Fruit fly (Drosophila melanogaster) whole organism, embryonic: ENCODE results near the gene clumsy.

Experiments used
- CG14441 ChIP-seq: fragments of 200-800 bp; sonication (Bioruptor generic); IDR thresholded peaks from 2 replicates; pipeline ENCODE4 v1.3.6; 2022; ENCODE audit warnings: missing biosample characterization, missing genetic modification characterization
- Dip2 ChIP-seq: fragments of 200-800 bp; sonication (Bioruptor generic); IDR thresholded peaks from 2 replicates; pipeline ENCODE4 v1.3.6; 2022; ENCODE audit warnings: missing biosample characterization, missing genetic modification characterization
- Gug ChIP-seq: fragments of 200-800 bp; sonication (Bioruptor generic); IDR thresholded peaks from 4 replicates; pipeline ENCODE4 v1.3.6; 2022; ENCODE audit warnings: missing biosample characterization, missing genetic modification characterization
- Scr ChIP-seq: fragments of 200-800 bp; sonication (Bioruptor generic); IDR thresholded peaks from 2 replicates; pipeline ENCODE4 v1.3.6; 2022; ENCODE audit warnings: missing biosample characterization, missing genetic modification characterization; ENCODE audit not compliant: partially characterized antibody
- YL-1 ChIP-seq: fragments of 200-800 bp; sonication (Bioruptor generic); optimal IDR thresholded peaks from 3 replicates; lab custom pipeline; 2017; ENCODE audit warnings: missing biosample characterization, mild to moderate bottlenecking, missing genetic modification characterization
- ap ChIP-seq: fragments of 200-800 bp; sonication (Bioruptor generic); IDR thresholded peaks from 2 replicates; pipeline ENCODE4 v1.3.6; 2022; ENCODE audit warnings: missing biosample characterization, missing genetic modification characterization
- ash1 ChIP-seq: fragments of 200-800 bp; sonication (Bioruptor generic); optimal IDR thresholded peaks from 2 replicates; lab custom pipeline; 2018; ENCODE audit warnings: missing biosample characterization, mild to moderate bottlenecking, missing genetic modification characterization
- ato ChIP-seq: fragments of 200-800 bp; sonication (Bioruptor generic); IDR thresholded peaks from 2 replicates; pipeline ENCODE4 v1.3.6; 2022; ENCODE audit warnings: missing biosample characterization, missing genetic modification characterization; ENCODE audit not compliant: partially characterized antibody
- ems ChIP-seq: fragments of 200-800 bp; sonication (Bioruptor generic); optimal IDR thresholded peaks from 3 replicates; lab custom pipeline; 2016; ENCODE audit warnings: missing biosample characterization, missing genetic modification characterization
- gce ChIP-seq: fragments of 200-800 bp; sonication (Bioruptor generic); IDR thresholded peaks from 3 replicates; pipeline ENCODE4 v1.3.6; 2022; ENCODE audit warnings: missing biosample characterization, missing genetic modification characterization
- run ChIP-seq: fragments of 200-800 bp; sonication (Bioruptor generic); optimal IDR thresholded peaks from 3 replicates; lab custom pipeline; 2018; ENCODE audit warnings: missing biosample characterization, mild to moderate bottlenecking, missing genetic modification characterization

- TF ChIP-seq Scr (GFP tag; lab: Robert Waterston, UW) (peak; percentile 43), Dip2 (GFP tag; lab: Robert Waterston, UW) (no peak), ems (GFP tag; lab: Kevin White, UChicago) (peak; percentile 36), ash1 (peak; percentile 9), run (tag; lab: Kevin White, UChicago) (no peak), ap (no peak), Gug (no peak), ato (GFP tag; lab: Robert Waterston, UW) (no peak), gce (GFP tag; lab: Robert Waterston, UW) (no peak), YL-1 (GFP tag; lab: Kevin White, UChicago) (peak; percentile 47), CG14441 (no peak)
These were observed 54.6 kb downstream of the clumsy start for dm6 chr2L:21260869-21261268.
